Worm (Caenorhabditis elegans): ENCODE data around the gene srx-111.

Gene srx-111

DNA sequence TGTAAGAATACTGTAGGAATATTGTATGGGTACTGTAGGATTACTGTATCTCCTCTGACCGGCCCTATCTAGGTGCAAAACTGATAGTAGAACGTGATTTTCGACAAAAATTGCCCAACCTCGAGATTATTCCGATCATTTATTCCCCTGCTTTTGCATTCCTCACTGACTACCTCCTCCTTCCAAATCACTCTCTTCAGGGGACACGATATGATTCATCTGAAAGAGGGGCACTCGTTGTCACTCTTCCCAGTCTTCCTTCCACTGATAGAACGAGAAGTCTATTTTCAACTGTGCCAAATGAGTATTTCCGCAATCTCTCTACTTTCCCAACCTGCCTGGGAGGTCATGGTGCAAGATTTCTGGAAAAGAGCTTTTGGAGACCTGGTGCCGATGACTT lies 18.0 kb upstream of the srx-111 start, which contains the start of gene F12E12.2:
Gene F12E12.2 (plus strand): TSS at position 301 of the 400 bp plus-strand sequence.
- TF ChIP-seq F10B5.3 (tag; optimal IDR thresholded peaks at IDR 0.05), result no peak
- no peak for TF ChIP-seq mdt-29 (GFP tag; IDR thresholded peaks at IDR 0.05)
- no peak for TF ChIP-seq T26A8.4 (GFP tag; IDR thresholded peaks at IDR 0.05)
- TF ChIP-seq ceh-44 (GFP tag; IDR thresholded peaks at IDR 0.05), result no peak
- no peak for TF ChIP-seq ces-1 (GFP tag; optimal IDR thresholded peaks at IDR 0.05)
- no peak for TF ChIP-seq ceh-28 (tag; optimal IDR thresholded peaks at IDR 0.05)
- no peak for TF ChIP-seq lir-3 (tag; optimal IDR thresholded peaks at IDR 0.05)
- no peak for TF ChIP-seq nhr-25 (tag; optimal IDR thresholded peaks at IDR 0.05; ENCODE audit: borderline replicate concordance, insufficient read depth)
- no peak for TF ChIP-seq skn-1 (tag; optimal IDR thresholded peaks at IDR 0.05)
- TF ChIP-seq Y75B8A.6 (GFP tag; IDR thresholded peaks at IDR 0.05), result no peak
- TF ChIP-seq attf-4 (tag; optimal IDR thresholded peaks at IDR 0.05), result no peak
- no peak for TF ChIP-seq nhr-6 (tag; optimal IDR thresholded peaks at IDR 0.05)
- TF ChIP-seq zfp-2 (tag; optimal IDR thresholded peaks at IDR 0.05), result no peak
- no peak for TF ChIP-seq ama-1 (optimal IDR thresholded peaks at IDR 0.05)
- no peak for TF ChIP-seq ZK337.2 (GFP tag; IDR thresholded peaks at IDR 0.05)
- no peak for TF ChIP-seq rbr-2 (tag; optimal IDR thresholded peaks at IDR 0.05)
- no peak for TF ChIP-seq zfp-3 (GFP tag; conservative IDR thresholded peaks at IDR 0.05)
- TF ChIP-seq snpc-1.2 (GFP tag; IDR thresholded peaks at IDR 0.05), result no peak

DNA sequence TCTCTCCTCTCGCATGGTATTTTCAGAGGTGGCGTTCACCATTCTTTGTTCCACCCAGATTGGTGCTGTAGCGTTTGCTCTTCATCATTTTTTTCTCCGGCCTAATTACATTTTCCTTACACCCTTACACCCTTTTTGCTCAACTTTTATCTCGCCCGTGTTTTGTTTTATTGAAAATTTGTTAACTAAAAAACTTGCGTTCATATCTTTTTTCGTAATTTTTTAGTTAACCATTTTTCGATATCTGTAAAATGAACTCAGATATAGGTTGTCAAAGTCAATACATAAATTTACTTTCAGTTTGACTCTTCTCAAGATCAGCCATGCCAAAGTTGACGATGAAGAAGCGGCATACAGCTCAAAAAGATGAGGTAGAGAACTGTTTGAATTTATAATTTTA lies 16.0 kb upstream of the srx-111 start, which contains the start of gene F12E12.1:
Gene F12E12.1 (plus strand): TSS at position 301 of the 400 bp plus-strand sequence.
- TF ChIP-seq zfp-3 (GFP tag; conservative IDR thresholded peaks at IDR 0.05) (no peak), php-3 (GFP tag; IDR thresholded peaks at IDR 0.05) (no peak), egl-43 (GFP tag; IDR thresholded peaks at IDR 0.05) (no peak), attf-4 (tag; optimal IDR thresholded peaks at IDR 0.05) (no peak), madf-9 (GFP tag; conservative IDR thresholded peaks at IDR 0.05) (no peak), tag-97 (GFP tag; IDR thresholded peaks at IDR 0.05) (no peak), ceh-32 (tag; optimal IDR thresholded peaks at IDR 0.05; ENCODE audit: poor library complexity) (no peak)

DNA sequence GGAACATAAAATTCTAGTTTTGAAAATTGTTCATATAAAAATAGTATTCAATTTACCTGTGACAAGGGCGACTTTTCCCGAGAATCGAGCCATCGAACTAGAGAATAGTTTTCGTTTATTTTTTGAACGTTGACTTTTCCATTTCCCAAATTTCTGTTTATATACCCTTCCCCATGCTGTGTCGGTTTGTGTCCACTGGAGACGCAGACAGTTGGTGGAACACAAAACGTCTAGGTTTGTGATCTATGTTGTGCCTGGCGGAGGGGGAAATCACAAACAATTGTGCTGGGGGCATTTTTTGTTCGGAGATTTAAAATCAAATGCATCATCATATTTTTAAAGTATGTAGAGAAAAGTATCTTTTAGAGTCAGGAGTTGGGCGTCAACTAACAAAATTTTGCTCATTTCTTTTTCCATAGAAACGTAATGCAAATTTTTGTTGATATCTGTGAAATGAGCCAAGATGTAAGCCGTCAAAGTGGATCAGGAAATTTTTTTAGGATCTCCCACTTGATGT lies 13.9 kb upstream of the srx-111 start, which contains the start of gene nta-1:
Gene nta-1 (minus strand): TSS at position 131 of the 517 bp plus-strand sequence.
- peak; percentile 50 for TF ChIP-seq pqm-1 (tag; optimal IDR thresholded peaks at IDR 0.05)
- peak; percentile 13 for TF ChIP-seq nhr-77 (tag; optimal IDR thresholded peaks at IDR 0.05)
- no peak for TF ChIP-seq F49E8.2 (tag; optimal IDR thresholded peaks at IDR 0.05; ENCODE audit: borderline replicate concordance)
- peak in 1 of 2 experiments; percentile 22 for TF ChIP-seq mdl-1 (tag; optimal IDR thresholded peaks at IDR 0.05)
- peak; percentile 76 for TF ChIP-seq duxl-1 (tag; optimal IDR thresholded peaks at IDR 0.05; ENCODE audit: poor library complexity)
- no peak for TF ChIP-seq lin-1 (GFP tag; IDR thresholded peaks at IDR 0.05)
- TF ChIP-seq nhr-28 (tag; optimal IDR thresholded peaks at IDR 0.05), result peak; percentile 91
- TF ChIP-seq ceh-44 (GFP tag; IDR thresholded peaks at IDR 0.05), result no peak
- peak; percentile 74 for TF ChIP-seq nhr-102 (tag; optimal IDR thresholded peaks at IDR 0.05)
- TF ChIP-seq unc-62 (GFP tag; optimal IDR thresholded peaks at IDR 0.05 in 1 of 2), result peak in 1 of 2 experiments; percentile 97
- TF ChIP-seq unc-62 (tag; optimal IDR thresholded peaks at IDR 0.05), result no peak
- no peak for TF ChIP-seq tra-1 (GFP tag; IDR thresholded peaks at IDR 0.05)
- TF ChIP-seq daf-16 (GFP tag; optimal IDR thresholded peaks at IDR 0.05), result no peak
- TF ChIP-seq daf-16 (tag; optimal IDR thresholded peaks at IDR 0.05), result peak; percentile 64
- no peak for TF ChIP-seq F37D6.2 (tag; optimal IDR thresholded peaks at IDR 0.05)
- TF ChIP-seq hmg-1.1 (GFP tag; IDR thresholded peaks at IDR 0.05), result 0 out of 2 replicates have a peak, but pooled peaks have one; percentile 36
- TF ChIP-seq dmd-6 (GFP tag; IDR thresholded peaks at IDR 0.05), result peak; percentile 58
- peak; percentile 51 for TF ChIP-seq hlh-11 (tag; optimal IDR thresholded peaks at IDR 0.05)
